Fruit fly (Drosophila melanogaster) whole organism, larva: Measurements from ENCODE around the gene CG31861.

Experiments used
- noc ChIP-seq: fragments of 200-800 bp; sonication (Bioruptor generic); optimal IDR thresholded peaks from 3 replicates; lab custom pipeline; 2019; ENCODE audit warnings: missing biosample characterization, mild to moderate bottlenecking, missing genetic modification characterization, moderate library complexity

CG31861 gene

dm6 chr2L:12161467-12161866, at the start of gene CG31861:
CG31861 (plus strand) TSS chr2L:12161767.
- TF ChIP-seq noc (tag; lab: Kevin White, UChicago) = no peak

dm6 chr2L:12112943-12113557, 48.5 kb upstream of the CG31861 start:
- no peak for TF ChIP-seq noc (tag; lab: Kevin White, UChicago)

- no peak for TF ChIP-seq noc (tag; lab: Kevin White, UChicago)
Observed at dm6 chr2L:12114159-12114558, 47.4 kb upstream of the CG31861 start, which contains the start of gene CG17211. CG17211 (plus strand) TSS chr2L:12114360.

dm6 chr2L:12115809-12116208, 45.8 kb upstream of the CG31861 start:
- TF ChIP-seq noc (tag; lab: Kevin White, UChicago) = no peak

dm6 chr2L:12120000-12120399, 41.6 kb upstream of the CG31861 start:
- no peak for TF ChIP-seq noc (tag; lab: Kevin White, UChicago)

- no peak for TF ChIP-seq noc (tag; lab: Kevin White, UChicago)
Observed at dm6 chr2L:12133275-12134124, 28.1 kb upstream of the CG31861 start, which contains the start of gene rho-6. rho-6 (minus strand) TSS chr2L:12133411.

- no peak for TF ChIP-seq noc (tag; lab: Kevin White, UChicago)
Observed at dm6 chr2L:12134125-12134378, 27.5 kb upstream of the CG31861 start.

dm6 chr2L:12137708-12138107, 23.9 kb upstream of the CG31861 start, which contains the start of gene Gr33a:
Gr33a (plus strand) TSS chr2L:12138008.
- TF ChIP-seq noc (tag; lab: Kevin White, UChicago) = no peak

dm6 chr2L:12142439-12142838, 19.1 kb upstream of the CG31861 start, which contains the start of gene CG31760:
CG31760 (plus strand) TSS chr2L:12142780.
- TF ChIP-seq noc (tag; lab: Kevin White, UChicago) = no peak

- TF ChIP-seq noc (tag; lab: Kevin White, UChicago) = no peak
Observed at dm6 chr2L:12163941-12164340, 2.4 kb downstream of the CG31861 start, which contains the start of gene ZnT33D. ZnT33D (plus strand) TSS chr2L:12164241.

- TF ChIP-seq noc (tag; lab: Kevin White, UChicago) = no peak
Observed at dm6 chr2L:12170250-12170649, 8.7 kb downstream of the CG31861 start, which contains the start of gene CG17217. CG17217 (plus strand) TSS chr2L:12170550.

dm6 chr2L:12172536-12173234, 11.1 kb downstream of the CG31861 start, which contains the start of the genes CG6583 and crok:
CG6583 (minus strand) TSS chr2L:12172586.
crok (plus strand) TSS chr2L:12172981.
- TF ChIP-seq noc (tag; lab: Kevin White, UChicago) = no peak

- TF ChIP-seq noc (tag; lab: Kevin White, UChicago) = no peak
Observed at dm6 chr2L:12174493-12175129, 13.0 kb downstream of the CG31861 start, which contains the start of gene bru1. bru1 (plus strand) TSS chr2L:12175004.

dm6 chr2L:12177621-12178020, 16.1 kb downstream of the CG31861 start, which contains the start of gene atilla:
atilla (minus strand) TSS chr2L:12177886.
- no peak for TF ChIP-seq noc (tag; lab: Kevin White, UChicago)

- no peak for TF ChIP-seq noc (tag; lab: Kevin White, UChicago)
Observed at dm6 chr2L:12192978-12193377, 31.4 kb downstream of the CG31861 start.
